Fruit fly (Drosophila melanogaster) whole organism, embryonic: Measurements from ENCODE around the gene CG7071.

Experiments
- CG10565 ChIP-seq: fragments of 200-800 bp; sonication (Bioruptor generic); optimal IDR thresholded peaks from 3 replicates; lab custom pipeline; 2016; ENCODE audit warnings: missing biosample characterization, mild to moderate bottlenecking, missing genetic modification characterization
- CG13894 ChIP-seq: fragments of 200-800 bp; sonication (Bioruptor generic); optimal IDR thresholded peaks from 3 replicates; lab custom pipeline; 2018; ENCODE audit warnings: missing biosample characterization, mild to moderate bottlenecking, missing genetic modification characterization, moderate library complexity
- CG14050 ChIP-seq: fragments of 200-800 bp; sonication (Bioruptor generic); IDR thresholded peaks from 3 replicates; pipeline ENCODE4 v1.3.6; 2022; ENCODE audit warnings: missing biosample characterization, missing genetic modification characterization
- CG14667 ChIP-seq: fragments of 200-800 bp; sonication (Bioruptor generic); IDR thresholded peaks from 2 replicates; pipeline ENCODE4 v1.3.6; 2022; ENCODE audit warnings: missing biosample characterization, missing genetic modification characterization
- CG15011 ChIP-seq: fragments of 200-800 bp; sonication (Bioruptor generic); optimal IDR thresholded peaks from 3 replicates; lab custom pipeline; 2018; ENCODE audit warnings: missing biosample characterization, mild to moderate bottlenecking, missing genetic modification characterization
- CG1529 ChIP-seq: fragments of 200-800 bp; sonication (Bioruptor generic); optimal IDR thresholded peaks from 3 replicates; lab custom pipeline; 2018; ENCODE audit warnings: missing biosample characterization, missing genetic modification characterization
- CG1603 ChIP-seq: fragments of 200-800 bp; sonication (Bioruptor generic); optimal IDR thresholded peaks from 2 replicates; lab custom pipeline; 2019; ENCODE audit warnings: missing biosample characterization, mild to moderate bottlenecking, missing genetic modification characterization, moderate library complexity
- CG17186 ChIP-seq: fragments of 200-800 bp; sonication (Bioruptor generic); optimal IDR thresholded peaks from 3 replicates; lab custom pipeline; 2017; ENCODE audit warnings: missing biosample characterization, missing genetic modification reagents, missing genetic modification characterization
- CG17802 ChIP-seq: fragments of 200-800 bp; sonication (Bioruptor generic); optimal IDR thresholded peaks from 2 replicates; lab custom pipeline; 2018; ENCODE audit warnings: missing biosample characterization, mild to moderate bottlenecking, missing genetic modification characterization, moderate library complexity
- CG2120 ChIP-seq: fragments of 200-800 bp; sonication (Bioruptor generic); optimal IDR thresholded peaks from 3 replicates; lab custom pipeline; 2016; ENCODE audit warnings: missing biosample characterization, missing genetic modification characterization
- CG2199 ChIP-seq: fragments of 200-800 bp; sonication (Bioruptor generic); IDR thresholded peaks from 3 replicates; pipeline ENCODE4 v1.3.6; 2022; ENCODE audit warnings: missing biosample characterization, missing genetic modification characterization
- CG31388 ChIP-seq: fragments of 200-800 bp; sonication (Bioruptor generic); optimal IDR thresholded peaks from 2 replicates; lab custom pipeline; 2016; ENCODE audit warnings: missing biosample characterization, missing genetic modification characterization
- CG34376 ChIP-seq: fragments of 200-800 bp; sonication (Bioruptor generic); optimal IDR thresholded peaks from 2 replicates; lab custom pipeline; 2018; ENCODE audit warnings: missing biosample characterization, mild to moderate bottlenecking, missing genetic modification characterization
- CG4360 ChIP-seq: fragments of 200-800 bp; sonication (Bioruptor generic); IDR thresholded peaks from 2 replicates; pipeline ENCODE4 v1.3.6; 2022; ENCODE audit warnings: missing biosample characterization, missing genetic modification characterization
- CG4404 ChIP-seq: fragments of 200-800 bp; sonication (Bioruptor generic); IDR thresholded peaks from 2 replicates; pipeline ENCODE4 v1.3.6; 2022; ENCODE audit warnings: missing biosample characterization, missing genetic modification characterization
- CG4730 ChIP-seq: fragments of 200-800 bp; sonication (Bioruptor generic); IDR thresholded peaks from 2 replicates; pipeline ENCODE4 v1.3.6; 2022; ENCODE audit warnings: missing biosample characterization, missing genetic modification characterization
- CG5180 ChIP-seq: fragments of 200-800 bp; sonication (Bioruptor generic); optimal IDR thresholded peaks from 3 replicates; lab custom pipeline; 2017; ENCODE audit warnings: missing biosample characterization, missing genetic modification characterization, mild to moderate bottlenecking, moderate library complexity, missing genetic modification reagents
- CG6654 ChIP-seq: fragments of 200-800 bp; sonication (Bioruptor generic); optimal IDR thresholded peaks from 2 replicates; lab custom pipeline; 2017; ENCODE audit warnings: missing biosample characterization, mild to moderate bottlenecking, missing genetic modification characterization
- CG8478 ChIP-seq: fragments of >200 bp; optimal IDR thresholded peaks from 2 replicates; lab custom pipeline; 2018
- CG9932 ChIP-seq: fragments of 200-800 bp; sonication (Bioruptor generic); IDR thresholded peaks from 2 replicates; pipeline ENCODE4 v1.3.6; 2022; ENCODE audit warnings: missing biosample characterization, missing genetic modification characterization
- CoRest ChIP-seq: fragments of 200-800 bp; sonication (Bioruptor generic); optimal IDR thresholded peaks from 3 replicates; lab custom pipeline; 2018; ENCODE audit warnings: missing biosample characterization, mild to moderate bottlenecking, missing genetic modification characterization, moderate library complexity
- CrebB ChIP-seq: fragments of 200-800 bp; sonication (Bioruptor generic); optimal IDR thresholded peaks from 3 replicates; lab custom pipeline; 2018; ENCODE audit warnings: missing biosample characterization, mild to moderate bottlenecking, missing genetic modification characterization
- Deaf1 ChIP-seq: fragments of 200-800 bp; optimal IDR thresholded peaks from 3 replicates; lab custom pipeline; 2019; ENCODE audit warnings: missing biosample characterization, mild to moderate bottlenecking, missing genetic modification characterization, moderate library complexity
- Dek ChIP-seq: fragments of 200-800 bp; sonication (Bioruptor generic); optimal IDR thresholded peaks from 3 replicates; lab custom pipeline; 2019; ENCODE audit warnings: missing biosample characterization, mild to moderate bottlenecking, missing genetic modification characterization, moderate library complexity
- Dip3 ChIP-seq: fragments of 200-800 bp; sonication (Bioruptor generic); optimal IDR thresholded peaks from 3 replicates; lab custom pipeline; 2016; ENCODE audit warnings: missing biosample characterization, missing genetic modification characterization
- Dref ChIP-seq: fragments of 200-800 bp; sonication (Bioruptor generic); IDR thresholded peaks from 2 replicates; pipeline ENCODE4 v1.3.6; 2022; ENCODE audit warnings: missing biosample characterization, missing genetic modification characterization
- Ets65A ChIP-seq: fragments of 200-800 bp; sonication (Bioruptor generic); peaks from one replicate; lab custom pipeline; 2016; ENCODE audit warnings: missing biosample characterization, missing genetic modification characterization
- Ets97D ChIP-seq: fragments of 200-800 bp; sonication (Bioruptor generic); optimal IDR thresholded peaks from 3 replicates; lab custom pipeline; 2016; ENCODE audit warnings: missing biosample characterization, missing genetic modification characterization
- H2.0 ChIP-seq: fragments of 200-800 bp; sonication (Bioruptor generic); IDR thresholded peaks from 2 replicates; pipeline ENCODE4 v1.3.6; 2022; ENCODE audit warnings: missing biosample characterization, missing genetic modification characterization
- Hsf ChIP-seq: fragments of 200-800 bp; sonication (Bioruptor generic); optimal IDR thresholded peaks from 3 replicates; lab custom pipeline; 2016; ENCODE audit warnings: missing biosample characterization, missing genetic modification characterization
- Nf-YB ChIP-seq: fragments of 200-800 bp; sonication (Bioruptor generic); optimal IDR thresholded peaks from 3 replicates; lab custom pipeline; 2019; ENCODE audit warnings: missing biosample characterization, mild to moderate bottlenecking, missing genetic modification characterization, moderate library complexity
- Trl ChIP-seq, 3 experiments: fragments of >200 bp in 2 of 3; fragments of 200-800 bp in 1 of 3; sonication (Bioruptor generic) in 1 of 3; optimal IDR thresholded peaks; 2 replicates in 1 of 3; 3 replicates in 2 of 3; lab custom pipeline; 2016 to 2017; ENCODE audit warnings: missing biosample characterization in 1 of 3, missing genetic modification characterization in 1 of 3
- amos ChIP-seq: fragments of 200-800 bp; sonication (Bioruptor generic); IDR thresholded peaks from 2 replicates; pipeline ENCODE4 v1.3.6; 2022; ENCODE audit warnings: missing biosample characterization, missing genetic modification characterization; ENCODE audit not compliant: partially characterized antibody
- chif ChIP-seq, 2 experiments: fragments of 200-800 bp; sonication (Bioruptor generic); optimal IDR thresholded peaks; 3 replicates each; lab custom pipeline; 2016; ENCODE audit warnings: missing biosample characterization in 2 of 2, missing genetic modification characterization in 2 of 2
- gcm2 ChIP-seq: fragments of 200-800 bp; sonication (Bioruptor generic); optimal IDR thresholded peaks from 2 replicates; lab custom pipeline; 2016; ENCODE audit warnings: missing biosample characterization, missing genetic modification characterization
- gro ChIP-seq: fragments of 200-800 bp; sonication (Bioruptor generic); optimal IDR thresholded peaks from 2 replicates; lab custom pipeline; 2016; ENCODE audit warnings: missing biosample characterization, missing genetic modification characterization
- gsb ChIP-seq: fragments of 200-800 bp; sonication (Bioruptor generic); IDR thresholded peaks from 2 replicates; pipeline ENCODE4 v1.3.6; 2022; ENCODE audit warnings: missing biosample characterization, missing genetic modification characterization
- luna ChIP-seq: fragments of 200-800 bp; sonication (Bioruptor generic); optimal IDR thresholded peaks from 2 replicates; lab custom pipeline; 2016; ENCODE audit warnings: missing biosample characterization, missing genetic modification characterization
- nau ChIP-seq: fragments of 200-800 bp; sonication (Bioruptor generic); optimal IDR thresholded peaks from 3 replicates; lab custom pipeline; 2017; ENCODE audit warnings: missing biosample characterization, mild to moderate bottlenecking, missing genetic modification characterization, missing genetic modification reagents
- oc ChIP-seq: fragments of 200-800 bp; sonication (Bioruptor generic); optimal IDR thresholded peaks from 2 replicates; lab custom pipeline; 2018; ENCODE audit warnings: missing biosample characterization, mild to moderate bottlenecking, missing genetic modification characterization, moderate library complexity
- pb ChIP-seq: fragments of 200-800 bp; sonication (Bioruptor generic); optimal IDR thresholded peaks from 3 replicates; lab custom pipeline; 2016; ENCODE audit warnings: missing biosample characterization, missing genetic modification characterization
- pum ChIP-seq: fragments of 200-800 bp; sonication (Bioruptor generic); optimal IDR thresholded peaks from 2 replicates; lab custom pipeline; 2016; ENCODE audit warnings: missing biosample characterization, missing genetic modification characterization
- ranshi ChIP-seq: fragments of 200-800 bp; sonication (Bioruptor generic); IDR thresholded peaks from 2 replicates; pipeline ENCODE4 v1.3.6; 2022; ENCODE audit warnings: missing biosample characterization, missing genetic modification characterization
- seq ChIP-seq: fragments of 200-800 bp; sonication (Bioruptor generic); IDR thresholded peaks from 2 replicates; pipeline ENCODE4 v1.3.6; 2022; ENCODE audit warnings: missing biosample characterization, missing genetic modification characterization
- sqz ChIP-seq: fragments of 200-800 bp; sonication (Bioruptor generic); optimal IDR thresholded peaks from 3 replicates; lab custom pipeline; 2018; ENCODE audit warnings: missing biosample characterization, mild to moderate bottlenecking, missing genetic modification characterization
- stwl ChIP-seq: fragments of 200-800 bp; sonication (Bioruptor generic); optimal IDR thresholded peaks from 3 replicates; lab custom pipeline; 2018; ENCODE audit warnings: missing biosample characterization, mild to moderate bottlenecking, missing genetic modification characterization, moderate library complexity
- toy ChIP-seq: fragments of 200-800 bp; sonication (Bioruptor generic); IDR thresholded peaks from 2 replicates; pipeline ENCODE4 v1.3.6; 2022; ENCODE audit warnings: missing biosample characterization, missing genetic modification characterization
- usp ChIP-seq: fragments of >200 bp; optimal IDR thresholded peaks from 2 replicates; lab custom pipeline; 2017; ENCODE audit warnings: missing biosample characterization, missing genetic modification characterization
- vnd ChIP-seq: fragments of 200-800 bp; sonication (Bioruptor generic); IDR thresholded peaks from 3 replicates; pipeline ENCODE4 v1.3.6; 2022; ENCODE audit warnings: missing biosample characterization, missing genetic modification characterization; ENCODE audit not compliant: partially characterized antibody

Gene CG7071

dm6 chr3R:22356464-22357410 is 5.7 kb upstream of the CG7071 start, which contains the start of gene Sar1 (continued):
- TF ChIP-seq amos (GFP tag; lab: Robert Waterston, UW) (peak; percentile 98), CrebB (tag; lab: Kevin White, UChicago) (peak; percentile 22), seq (GFP tag; lab: Robert Waterston, UW) (no peak; the same call in 1 of the 2 replicates), vnd (GFP tag; lab: Robert Waterston, UW) (peak; percentile 80), CG4404 (GFP tag; lab: Robert Waterston, UW) (no peak; the same call in 1 of the 2 replicates), oc (no peak), CG8478 (peak; percentile 29), pb (GFP tag; lab: Kevin White, UChicago) (no peak), CG31388 (GFP tag; lab: Kevin White, UChicago) (no peak), H2.0 (GFP tag; lab: Robert Waterston, UW) (0 out of 2 replicates have a peak, but pooled peaks have one; percentile 9), nau (GFP tag; lab: Kevin White, UChicago) (no peak), CG13894 (tag; lab: Kevin White, UChicago) (no peak), Ets97D (GFP tag; lab: Kevin White, UChicago) (peak; percentile 94), gsb (GFP tag; lab: Robert Waterston, UW) (no peak), Nf-YB (no peak), Dip3 (GFP tag; lab: Kevin White, UChicago) (peak; percentile 3), sqz (peak; percentile 91), usp (GFP tag; lab: Kevin White, UChicago) (no peak), Trl (optimal IDR thresholded peaks at IDR 0.05; lab: Kevin White, UChicago) (no peak), Trl (GFP tag; optimal IDR thresholded peaks at IDR 0.05; lab: Kevin White, UChicago) (peak; percentile 4), CG17186 (GFP tag; lab: Kevin White, UChicago) (peak; percentile 64), CG4360 (no peak), CG10565 (GFP tag; lab: Kevin White, UChicago) (no peak), CG15011 (GFP tag; lab: Kevin White, UChicago) (no peak), CG34376 (peak; percentile 20), Ets65A (GFP tag; lab: Kevin White, UChicago) (peak; percentile 95), CG1603 (peak; percentile 92), CG5180 (no peak), CG1529 (no peak), luna (no peak), ranshi (GFP tag; lab: Robert Waterston, UW) (0 out of 2 replicates have a peak, but pooled peaks have one; percentile 6), gro (peak; percentile 81), CG14050 (GFP tag; lab: Robert Waterston, UW) (no peak), CoRest (peak; percentile 65), Deaf1 (tag; lab: Kevin White, UChicago) (no peak), CG17802 (tag; lab: Kevin White, UChicago) (no peak), stwl (tag; lab: Kevin White, UChicago) (peak; percentile 94), Dek (tag; lab: Kevin White, UChicago) (peak; percentile 41), pum (GFP tag; lab: Kevin White, UChicago) (no peak), gcm2 (GFP tag; lab: Kevin White, UChicago) (no peak), CG2120 (GFP tag; lab: Kevin White, UChicago) (peak; percentile 50), CG14667 (GFP tag; lab: Robert Waterston, UW) (no peak), Dref (GFP tag; lab: Robert Waterston, UW) (peak; percentile 98), CG2199 (no peak), Hsf (GFP tag; lab: Kevin White, UChicago) (peak; percentile 29), CG9932 (GFP tag; lab: Robert Waterston, UW) (peak; percentile 67), CG6654 (no peak), CG4730 (GFP tag; lab: Robert Waterston, UW) (no peak), chif (GFP tag; optimal IDR thresholded peaks at IDR 0.05; lab: Kevin White, UChicago) (peak; percentile 0 to 46), toy (GFP tag; lab: Robert Waterston, UW) (no peak)
